Fruit fly (Drosophila melanogaster) whole organism: ENCODE measurements around the gene Idgf1.

Source experiments
- CG8478 ChIP-seq: fragments of >200 bp; optimal IDR thresholded peaks from 2 replicates; lab custom pipeline; 2018; ENCODE audit warnings: inconsistent platforms
- EcR ChIP-seq, 2 experiments: fragments of >200 bp; optimal IDR thresholded peaks; 2 replicates each; lab custom pipeline; 2017; ENCODE audit warnings: missing biosample characterization in 2 of 2, missing genetic modification characterization in 2 of 2, missing genetic modification reagents in 2 of 2
- psq ChIP-seq: fragments of >200 bp; optimal IDR thresholded peaks from 2 replicates; lab custom pipeline; 2017
- usp ChIP-seq: fragments of >200 bp; optimal IDR thresholded peaks from 2 replicates; lab custom pipeline; 2017; ENCODE audit warnings: missing biosample characterization, missing genetic modification characterization, mixed read lengths

dm6 chr2L:16458385-16458784 lies 13.3 kb downstream of the Idgf1 start:
- TF ChIP-seq EcR (GFP tag; optimal IDR thresholded peaks at IDR 0.05; lab: Kevin White, UChicago) (no peak), usp (GFP tag; lab: Kevin White, UChicago) (no peak), psq (lab: Kevin White, UChicago) (no peak), CG8478 (no peak)
